Fruit fly (Drosophila melanogaster) whole organism, embryonic: ENCODE results near the gene CG33654.

Experiments used
- Aef1 ChIP-seq: fragments of 200-800 bp; sonication (Bioruptor generic); IDR thresholded peaks from 3 replicates; pipeline ENCODE4 v1.3.6; 2022; ENCODE audit warnings: missing biosample characterization, missing genetic modification characterization
- CG10274 ChIP-seq: fragments of 200-800 bp; sonication (Bioruptor generic); optimal IDR thresholded peaks from 3 replicates; lab custom pipeline; 2017; ENCODE audit warnings: missing biosample characterization, mild to moderate bottlenecking, missing genetic modification characterization
- CG10979 ChIP-seq: fragments of 200-800 bp; sonication (Bioruptor generic); optimal IDR thresholded peaks from 2 replicates; lab custom pipeline; 2018; ENCODE audit warnings: missing biosample characterization, mild to moderate bottlenecking, missing genetic modification characterization, moderate library complexity
- CG11093 ChIP-seq: fragments of 200-800 bp; sonication (Bioruptor generic); IDR thresholded peaks from 3 replicates; pipeline ENCODE4 v1.3.6; 2022; ENCODE audit warnings: missing biosample characterization, missing genetic modification characterization
- CG12744 ChIP-seq: fragments of 200-800 bp; sonication (Bioruptor generic); optimal IDR thresholded peaks from 2 replicates; lab custom pipeline; 2016; ENCODE audit warnings: missing biosample characterization, missing genetic modification characterization
- CG13624 ChIP-seq: fragments of 200-800 bp; sonication (Bioruptor generic); optimal IDR thresholded peaks from 2 replicates; lab custom pipeline; 2016; ENCODE audit warnings: missing biosample characterization, missing genetic modification characterization
- CG15073 ChIP-seq: fragments of 200-800 bp; sonication (Bioruptor generic); optimal IDR thresholded peaks from 2 replicates; lab custom pipeline; 2016; ENCODE audit warnings: missing biosample characterization, missing genetic modification characterization
- CG15514 ChIP-seq: fragments of 200-800 bp; sonication (Bioruptor generic); optimal IDR thresholded peaks from 3 replicates; lab custom pipeline; 2017; ENCODE audit warnings: missing biosample characterization, missing genetic modification characterization, mild to moderate bottlenecking, moderate library complexity, missing genetic modification reagents
- CG1603 ChIP-seq: fragments of 200-800 bp; sonication (Bioruptor generic); optimal IDR thresholded peaks from 2 replicates; lab custom pipeline; 2019; ENCODE audit warnings: missing biosample characterization, mild to moderate bottlenecking, missing genetic modification characterization, moderate library complexity
- CG18011 ChIP-seq: fragments of 200-800 bp; sonication (Bioruptor generic); optimal IDR thresholded peaks from 2 replicates; lab custom pipeline; 2017; ENCODE audit warnings: missing biosample characterization, missing genetic modification characterization, mild to moderate bottlenecking, moderate library complexity, missing genotype
- CG3065 ChIP-seq: fragments of 200-800 bp; sonication (Bioruptor generic); optimal IDR thresholded peaks from 2 replicates; lab custom pipeline; 2016; ENCODE audit warnings: missing biosample characterization, missing genetic modification characterization
- CG3838 ChIP-seq: fragments of 200-800 bp; sonication (Bioruptor generic); optimal IDR thresholded peaks from 3 replicates; lab custom pipeline; 2016; ENCODE audit warnings: missing biosample characterization, missing genetic modification characterization
- CG42726 ChIP-seq: fragments of 200-800 bp; sonication (Bioruptor generic); IDR thresholded peaks from 2 replicates; pipeline ENCODE4 v1.3.6; 2022; ENCODE audit warnings: missing biosample characterization, missing genetic modification characterization; ENCODE audit not compliant: partially characterized antibody
- CG7271 ChIP-seq: fragments of 200-800 bp; sonication (Bioruptor generic); optimal IDR thresholded peaks from 2 replicates; lab custom pipeline; 2018; ENCODE audit warnings: missing biosample characterization, mild to moderate bottlenecking, missing genetic modification characterization, moderate library complexity
- CG8290 ChIP-seq, 3 experiments: fragments of 200-800 bp; sonication (Bioruptor generic); optimal IDR thresholded peaks; 2 replicates each; lab custom pipeline; 2016 to 2019; ENCODE audit warnings: missing biosample characterization in 3 of 3, missing genetic modification characterization in 3 of 3, mild to moderate bottlenecking in 2 of 3, moderate library complexity in 1 of 3
- CG8478 ChIP-seq: fragments of >200 bp; optimal IDR thresholded peaks from 2 replicates; lab custom pipeline; 2018
- CG8765 ChIP-seq: fragments of 200-800 bp; sonication (Bioruptor generic); IDR thresholded peaks from 2 replicates; pipeline ENCODE4 v1.3.6; 2022; ENCODE audit warnings: missing biosample characterization, missing genetic modification characterization
- CG9876 ChIP-seq: fragments of 200-800 bp; sonication (Bioruptor generic); optimal IDR thresholded peaks from 2 replicates; lab custom pipeline; 2016; ENCODE audit warnings: missing biosample characterization, missing genetic modification characterization
- CoRest ChIP-seq: fragments of 200-800 bp; sonication (Bioruptor generic); optimal IDR thresholded peaks from 3 replicates; lab custom pipeline; 2018; ENCODE audit warnings: missing biosample characterization, mild to moderate bottlenecking, missing genetic modification characterization, moderate library complexity
- CrebB ChIP-seq: fragments of 200-800 bp; sonication (Bioruptor generic); optimal IDR thresholded peaks from 3 replicates; lab custom pipeline; 2018; ENCODE audit warnings: missing biosample characterization, mild to moderate bottlenecking, missing genetic modification characterization
- D19B ChIP-seq: fragments of 200-800 bp; sonication (Bioruptor generic); optimal IDR thresholded peaks from 2 replicates; lab custom pipeline; 2017; ENCODE audit warnings: missing biosample characterization, mild to moderate bottlenecking, missing genetic modification characterization
- Deaf1 ChIP-seq: fragments of 200-800 bp; optimal IDR thresholded peaks from 3 replicates; lab custom pipeline; 2019; ENCODE audit warnings: missing biosample characterization, mild to moderate bottlenecking, missing genetic modification characterization, moderate library complexity
- HmgD ChIP-seq: fragments of 200-800 bp; sonication (Bioruptor generic); optimal IDR thresholded peaks from 3 replicates; lab custom pipeline; 2016; ENCODE audit warnings: missing biosample characterization, missing genetic modification characterization
- Hmr ChIP-seq: fragments of 200-800 bp; sonication (Bioruptor generic); optimal IDR thresholded peaks from 3 replicates; lab custom pipeline; 2017; ENCODE audit warnings: mild to moderate bottlenecking, missing biosample characterization, missing genetic modification reagents, missing genetic modification characterization
- Mad ChIP-seq: fragments of 200-800 bp; sonication (Bioruptor generic); optimal IDR thresholded peaks from 2 replicates; lab custom pipeline; 2016; ENCODE audit warnings: missing biosample characterization, missing genetic modification characterization
- Med ChIP-seq: fragments of 200-800 bp; sonication (Bioruptor generic); peaks from one replicate; lab custom pipeline; 2016; ENCODE audit warnings: missing biosample characterization, missing genetic modification characterization, mild to moderate bottlenecking, inconsistent platforms, moderate library complexity
- Spps ChIP-seq: fragments of 200-800 bp; sonication (Bioruptor generic); optimal IDR thresholded peaks from 2 replicates; lab custom pipeline; 2018; ENCODE audit warnings: missing biosample characterization, mild to moderate bottlenecking, missing genetic modification characterization
- cad ChIP-seq: fragments of >200 bp; optimal IDR thresholded peaks from 2 replicates; lab custom pipeline; 2017; ENCODE audit warnings: missing biosample characterization, missing genetic modification characterization
- cato ChIP-seq: fragments of 200-800 bp; sonication (Bioruptor generic); optimal IDR thresholded peaks from 2 replicates; lab custom pipeline; 2016; ENCODE audit warnings: missing biosample characterization, missing genetic modification characterization, borderline replicate concordance
- ci ChIP-seq: fragments of 200-800 bp; sonication (Bioruptor generic); IDR thresholded peaks from 3 replicates; pipeline ENCODE4 v1.3.6; 2022; ENCODE audit warnings: missing biosample characterization, missing genetic modification characterization
- crc ChIP-seq: fragments of 200-800 bp; sonication (Bioruptor generic); optimal IDR thresholded peaks from 2 replicates; lab custom pipeline; 2016; ENCODE audit warnings: missing biosample characterization, missing genetic modification characterization
- cwo ChIP-seq: fragments of 200-800 bp; sonication (Bioruptor generic); optimal IDR thresholded peaks from 3 replicates; lab custom pipeline; 2017; ENCODE audit warnings: missing biosample characterization, missing genetic modification characterization, mild to moderate bottlenecking, moderate library complexity, missing genetic modification reagents
- dan ChIP-seq: fragments of 200-800 bp; sonication (Bioruptor generic); IDR thresholded peaks from 2 replicates; pipeline ENCODE4 v1.3.6; 2022; ENCODE audit warnings: missing biosample characterization, missing genetic modification characterization
- ewg ChIP-seq: fragments of 200-800 bp; sonication (Bioruptor generic); optimal IDR thresholded peaks from 3 replicates; lab custom pipeline; 2017; ENCODE audit warnings: mild to moderate bottlenecking, missing biosample characterization, missing genetic modification reagents, missing genetic modification characterization
- ham ChIP-seq: fragments of 200-800 bp; sonication (Bioruptor generic); IDR thresholded peaks from 2 replicates; pipeline ENCODE4 v1.3.6; 2022; ENCODE audit warnings: missing biosample characterization, missing genetic modification characterization
- hkb ChIP-seq, 2 experiments: fragments of 200-800 bp in 1 of 2; fragments of >200 bp in 1 of 2; sonication (Bioruptor generic) in 1 of 2; IDR thresholded peaks in 1 of 2; optimal IDR thresholded peaks in 1 of 2; 2 replicates each; pipeline versions ENCODE4 v1.3.6 to Lab custom; 2017 to 2022; ENCODE audit warnings: missing biosample characterization in 1 of 2, missing genetic modification characterization in 1 of 2
- nom ChIP-seq: fragments of 200-800 bp; sonication (Bioruptor generic); optimal IDR thresholded peaks from 2 replicates; lab custom pipeline; 2017; ENCODE audit warnings: missing biosample characterization, missing genetic modification characterization, mild to moderate bottlenecking, moderate library complexity, missing genetic modification reagents
- pfk ChIP-seq: fragments of 200-800 bp; sonication (Bioruptor generic); optimal IDR thresholded peaks from 2 replicates; lab custom pipeline; 2018; ENCODE audit warnings: missing biosample characterization, mild to moderate bottlenecking, missing genetic modification characterization, moderate library complexity
- pita ChIP-seq: fragments of 200-800 bp; sonication (Bioruptor generic); optimal IDR thresholded peaks from 2 replicates; lab custom pipeline; 2017; ENCODE audit warnings: missing biosample characterization, mild to moderate bottlenecking, missing genetic modification characterization
- pzg ChIP-seq: fragments of 200-800 bp; sonication (Bioruptor generic); optimal IDR thresholded peaks from 3 replicates; lab custom pipeline; 2018; ENCODE audit warnings: missing biosample characterization, mild to moderate bottlenecking, missing genetic modification characterization, moderate library complexity
- run ChIP-seq: fragments of 200-800 bp; sonication (Bioruptor generic); optimal IDR thresholded peaks from 3 replicates; lab custom pipeline; 2018; ENCODE audit warnings: missing biosample characterization, mild to moderate bottlenecking, missing genetic modification characterization
- schlank ChIP-seq: fragments of 200-800 bp; sonication (Bioruptor generic); optimal IDR thresholded peaks from 2 replicates; lab custom pipeline; 2018; ENCODE audit warnings: missing biosample characterization, mild to moderate bottlenecking, missing genetic modification characterization
- sisA ChIP-seq: fragments of 200-800 bp; sonication (Bioruptor generic); IDR thresholded peaks from 2 replicates; pipeline ENCODE4 v1.3.6; 2022; ENCODE audit warnings: missing biosample characterization, missing genetic modification characterization
- slou ChIP-seq: fragments of 200-800 bp; sonication (Bioruptor generic); optimal IDR thresholded peaks from 3 replicates; lab custom pipeline; 2016; ENCODE audit warnings: missing biosample characterization, missing genetic modification characterization
- stwl ChIP-seq: fragments of 200-800 bp; sonication (Bioruptor generic); optimal IDR thresholded peaks from 3 replicates; lab custom pipeline; 2018; ENCODE audit warnings: missing biosample characterization, mild to moderate bottlenecking, missing genetic modification characterization, moderate library complexity
- wdn ChIP-seq: fragments of 200-800 bp; sonication (Bioruptor generic); IDR thresholded peaks from 2 replicates; pipeline ENCODE4 v1.3.6; 2022; ENCODE audit warnings: missing biosample characterization, missing genetic modification characterization
- wor ChIP-seq: fragments of 200-800 bp; sonication (Bioruptor generic); IDR thresholded peaks from 2 replicates; pipeline ENCODE4 v1.3.6; 2022; ENCODE audit warnings: missing biosample characterization, missing genetic modification characterization
- zf30C ChIP-seq: fragments of 200-800 bp; sonication (Bioruptor generic); optimal IDR thresholded peaks from 3 replicates; lab custom pipeline; 2018; ENCODE audit warnings: missing biosample characterization, mild to moderate bottlenecking, missing genetic modification characterization
- zfh1 ChIP-seq: fragments of 200-800 bp; sonication (Bioruptor generic); IDR thresholded peaks from 3 replicates; pipeline ENCODE4 v1.3.6; 2022; ENCODE audit warnings: missing biosample characterization, missing genetic modification characterization

Gene CG33654

DNA sequence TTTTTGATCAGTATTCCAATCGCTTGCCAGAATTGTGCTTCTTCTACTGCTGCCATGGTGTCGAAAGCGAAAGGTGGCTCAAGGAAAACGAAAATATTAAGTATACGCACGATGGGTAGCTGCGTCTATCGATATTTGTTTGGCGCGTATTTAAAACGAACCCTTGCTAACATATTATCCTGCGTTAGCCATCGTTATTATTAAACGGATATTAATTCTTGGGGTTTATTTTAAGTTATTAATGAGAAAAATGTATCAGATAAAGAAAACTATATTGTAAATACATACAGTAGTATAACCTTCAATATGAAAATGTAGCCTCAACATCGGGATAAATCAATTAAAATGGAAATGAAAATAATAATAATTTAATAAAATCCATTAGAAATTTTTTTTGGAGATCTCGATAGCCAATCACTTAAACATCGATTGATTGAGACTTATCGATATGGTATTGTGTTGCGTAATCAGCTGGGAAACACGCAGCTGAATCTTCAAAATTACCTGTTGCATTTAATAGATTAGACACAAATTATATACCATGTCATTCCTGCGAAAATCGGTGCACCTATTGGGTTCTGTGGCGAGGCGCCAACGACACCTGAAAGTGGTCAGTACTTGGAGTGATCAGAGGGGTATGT lies 27.6 kb downstream of the CG33654 start, which contains the start of the genes CG9386 and BckdhA (continued):
- TF ChIP-seq wor (GFP tag; lab: Robert Waterston, UW) (no peak), CG18011 (GFP tag; lab: Kevin White, UChicago) (peak; percentile 2), dan (GFP tag; lab: Robert Waterston, UW) (no peak), CG3065 (GFP tag; lab: Kevin White, UChicago) (no peak), ewg (GFP tag; lab: Kevin White, UChicago) (no peak), Deaf1 (tag; lab: Kevin White, UChicago) (no peak), cato (GFP tag; lab: Kevin White, UChicago) (peak; percentile 17), CG7271 (tag; lab: Kevin White, UChicago) (no peak), CG42726 (GFP tag; lab: Robert Waterston, UW) (peak; percentile 50; the same call in 1 of the 2 replicates), pita (no peak), CG11093 (GFP tag; lab: Robert Waterston, UW) (no peak), cad (GFP tag; lab: Kevin White, UChicago) (no peak), CG10979 (tag; lab: Kevin White, UChicago) (peak; percentile 76), pzg (GFP tag; lab: Kevin White, UChicago) (peak; percentile 55), hkb (optimal IDR thresholded peaks at IDR 0.05; lab: Kevin White, UChicago) (no peak), hkb (GFP tag; IDR thresholded peaks at IDR 0.05; lab: Robert Waterston, UW) (no peak), Hmr (GFP tag; lab: Kevin White, UChicago) (peak; percentile 42), CG3838 (GFP tag; lab: Kevin White, UChicago) (no peak), crc (GFP tag; lab: Kevin White, UChicago) (no peak), CG1603 (tag; lab: Kevin White, UChicago) (no peak), CG13624 (GFP tag; lab: Kevin White, UChicago) (peak; percentile 68), Aef1 (GFP tag; lab: Robert Waterston, UW) (peak; percentile 13; the same call in 1 of the 3 replicates), Mad (GFP tag; lab: Kevin White, UChicago) (peak; percentile 40), zf30C (GFP tag; lab: Kevin White, UChicago) (no peak), zfh1 (GFP tag; lab: Robert Waterston, UW) (no peak), schlank (tag; lab: Kevin White, UChicago) (no peak), ci (GFP tag; lab: Robert Waterston, UW) (peak; percentile 53; the same call in 1 of the 3 replicates), wdn (no peak), CrebB (tag; lab: Kevin White, UChicago) (no peak), sisA (no peak), nom (GFP tag; lab: Kevin White, UChicago) (no peak), ham (GFP tag; lab: Robert Waterston, UW) (no peak), CG15514 (GFP tag; lab: Kevin White, UChicago) (peak; percentile 50), run (tag; lab: Kevin White, UChicago) (no peak), D19B (GFP tag; lab: Kevin White, UChicago) (peak; percentile 35), CG10274 (GFP tag; lab: Kevin White, UChicago) (no peak), CG15073 (GFP tag; lab: Kevin White, UChicago) (no peak), stwl (tag; lab: Kevin White, UChicago) (no peak), HmgD (GFP tag; lab: Kevin White, UChicago) (peak; percentile 21), CG8478 (lab: Kevin White, UChicago) (no peak), Med (GFP tag; lab: Kevin White, UChicago) (peak; percentile 92), CG8765 (GFP tag; lab: Robert Waterston, UW) (0 out of 2 replicates have a peak, but pooled peaks have one; percentile 14), CG9876 (GFP tag; lab: Kevin White, UChicago) (peak; percentile 26), CG12744 (GFP tag; lab: Kevin White, UChicago) (peak; percentile 30), CG8290 (GFP tag; optimal IDR thresholded peaks at IDR 0.05; lab: Kevin White, UChicago) (peak; percentile 61), CG8290 (tag; optimal IDR thresholded peaks at IDR 0.05; lab: Kevin White, UChicago) (peak; percentile 53 to 82), cwo (GFP tag; lab: Kevin White, UChicago) (peak; percentile 54), slou (GFP tag; lab: Kevin White, UChicago) (no peak), pfk (GFP tag; lab: Kevin White, UChicago) (no peak), CoRest (tag; lab: Kevin White, UChicago) (peak; percentile 73), Spps (tag; lab: Kevin White, UChicago) (no peak)
